Worm (Caenorhabditis elegans): ENCODE results near the gene Y97E10AR.4.

Gene Y97E10AR.4

DNA sequence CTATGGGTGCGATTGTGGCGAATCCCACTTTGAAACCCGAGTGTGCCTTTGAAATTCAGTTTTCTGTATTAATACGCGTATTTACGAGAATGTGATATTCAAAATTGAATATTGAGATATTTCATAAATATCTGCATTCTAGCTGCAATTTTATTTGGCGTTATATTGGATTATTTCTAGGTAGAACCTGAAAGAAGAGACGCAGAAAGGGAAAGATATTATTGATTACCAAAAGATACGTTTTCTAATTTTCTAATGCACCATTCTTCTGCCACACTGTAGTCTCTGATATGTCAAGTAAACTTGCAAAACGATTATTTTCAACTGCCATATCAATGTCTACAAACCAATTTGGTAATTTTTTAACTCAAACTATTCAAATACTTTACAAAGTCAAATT lies 12.0 kb upstream of the Y97E10AR.4 start, which contains the start of gene ech-3:
Gene ech-3 (plus strand): TSS at position 178 of the 400 bp plus-strand sequence.
- TF ChIP-seq B0336.3 (GFP tag; IDR thresholded peaks at IDR 0.05) (no peak), sdz-38 (tag; optimal IDR thresholded peaks at IDR 0.05) (no peak), hmg-1.2 (GFP tag; IDR thresholded peaks at IDR 0.05) (peak; percentile 30; the same call in 1 of the 2 replicates), F23B12.7 (tag; optimal IDR thresholded peaks at IDR 0.05; ENCODE audit: insufficient read depth) (no peak)

DNA sequence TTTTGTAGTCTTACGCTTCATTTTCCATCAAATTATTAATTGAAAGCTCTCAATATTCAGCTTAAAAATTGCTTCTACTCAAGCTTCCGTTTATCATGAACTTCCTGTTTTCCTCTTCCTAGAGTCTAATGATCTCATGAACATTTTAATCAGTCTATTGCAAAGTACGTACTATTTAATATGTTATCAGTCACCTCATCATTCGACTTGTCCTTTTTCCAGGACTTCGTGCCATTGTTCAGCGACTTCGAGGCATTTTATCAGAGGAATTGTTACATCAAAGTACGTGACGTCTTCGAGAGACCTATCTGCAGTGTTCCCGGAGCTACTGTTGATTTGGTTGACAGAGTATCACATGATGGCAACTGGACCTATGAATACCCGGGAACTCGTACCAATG lies 9.8 kb upstream of the Y97E10AR.4 start:
- TF ChIP-seq nhr-80 (tag; optimal IDR thresholded peaks at IDR 0.05) (peak; percentile 60), somi-1 (GFP tag; optimal IDR thresholded peaks at IDR 0.05) (no peak)

DNA sequence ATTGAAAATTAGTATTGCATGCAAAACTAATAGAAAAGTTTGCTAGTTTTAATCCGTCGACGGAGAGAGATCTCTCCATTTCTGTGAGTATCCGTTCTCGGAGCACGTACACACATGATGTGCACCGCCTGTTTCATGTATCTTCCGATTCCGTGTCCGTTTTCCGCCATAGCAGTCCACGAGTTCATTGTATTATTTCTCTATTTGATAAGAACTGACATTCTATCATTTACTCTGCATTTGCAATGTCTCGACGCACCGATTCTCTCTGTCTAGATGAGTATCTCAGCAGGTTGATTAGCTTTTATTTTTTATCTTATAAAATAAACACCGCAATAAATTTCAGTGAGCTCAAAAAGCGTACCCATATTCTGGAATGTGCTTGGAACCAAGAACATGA lies 8.9 kb upstream of the Y97E10AR.4 start:
- no peak for TF ChIP-seq ceh-100 (GFP tag; IDR thresholded peaks at IDR 0.05)
- TF ChIP-seq nhr-80 (tag; optimal IDR thresholded peaks at IDR 0.05) = peak; percentile 57

DNA sequence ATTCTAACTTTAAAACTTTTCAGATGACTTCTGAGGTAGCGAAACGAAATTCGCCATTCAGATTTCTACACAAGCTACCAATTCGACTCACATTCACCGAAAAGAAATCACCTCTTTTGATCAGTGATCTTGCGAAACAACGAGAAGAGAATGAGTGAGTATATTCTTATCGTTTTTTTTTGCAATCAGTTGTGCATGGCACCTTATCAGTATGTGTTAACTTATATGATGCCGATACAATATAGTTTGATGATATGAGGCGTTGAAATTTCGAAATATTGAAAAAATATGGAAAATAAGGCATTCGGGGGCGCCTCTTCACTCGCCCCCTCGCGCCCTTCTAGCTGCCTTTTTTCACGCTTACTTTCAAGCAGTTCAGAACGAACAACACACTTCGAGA lies 7.9 kb upstream of the Y97E10AR.4 start:
- TF ChIP-seq nhr-80 (tag; optimal IDR thresholded peaks at IDR 0.05) (peak; percentile 84), bed-2 (GFP tag; IDR thresholded peaks at IDR 0.05) (no peak), ztf-22 (GFP tag; optimal IDR thresholded peaks at IDR 0.05) (no peak), F57A8.1 (GFP tag; optimal IDR thresholded peaks at IDR 0.05) (no peak), rec-8 (tag; optimal IDR thresholded peaks at IDR 0.05) (no peak), T07F8.4 (tag; optimal IDR thresholded peaks at IDR 0.05) (no peak), efl-1 (GFP tag; optimal IDR thresholded peaks at IDR 0.05) (no peak), Y53F4B.3 (GFP tag; IDR thresholded peaks at IDR 0.05) (no peak), dox-1 (GFP tag; IDR thresholded peaks at IDR 0.05) (0 out of 2 replicates have a peak, but pooled peaks have one; percentile 19), F22D6.2 (tag; optimal IDR thresholded peaks at IDR 0.05) (no peak), lsy-27 (tag; optimal IDR thresholded peaks at IDR 0.05; ENCODE audit: borderline replicate concordance, insufficient read depth) (no peak), sptf-2 (GFP tag; optimal IDR thresholded peaks at IDR 0.05) (no peak), B0336.3 (GFP tag; IDR thresholded peaks at IDR 0.05) (no peak), lin-54 (GFP tag; optimal IDR thresholded peaks at IDR 0.05) (no peak), madf-8 (GFP tag; conservative IDR thresholded peaks at IDR 0.05) (no peak), ceh-100 (GFP tag; IDR thresholded peaks at IDR 0.05) (no peak), cebp-1 (GFP tag; IDR thresholded peaks at IDR 0.05) (peak; percentile 56; the same call in 1 of the 2 replicates), cebp-1 (tag; optimal IDR thresholded peaks at IDR 0.05) (peak; percentile 72), chd-7 (tag; optimal IDR thresholded peaks at IDR 0.05) (no peak), ztf-6 (GFP tag; IDR thresholded peaks at IDR 0.05) (no peak), madf-3 (GFP tag; IDR thresholded peaks at IDR 0.05) (no peak)

DNA sequence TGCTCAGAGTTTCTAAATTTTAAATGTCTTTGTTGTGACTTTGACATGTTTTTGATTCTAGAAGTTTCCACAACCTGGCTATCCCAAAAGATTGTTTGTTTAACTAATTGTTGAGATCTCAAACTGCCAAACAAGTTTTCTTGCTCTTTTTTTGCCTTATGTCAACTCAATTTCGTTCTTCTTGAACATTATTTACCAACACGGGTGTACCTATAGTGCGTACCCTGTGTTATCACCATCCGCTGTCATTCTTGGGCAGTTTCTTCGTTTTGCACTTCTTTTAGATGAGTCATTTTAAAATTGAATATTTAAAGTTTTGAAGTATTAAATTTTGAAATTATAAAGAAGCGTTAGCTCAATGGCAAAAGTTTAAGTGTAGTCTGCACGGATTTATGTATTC lies 6.9 kb upstream of the Y97E10AR.4 start, which contains the start of gene sptl-2:
Gene sptl-2 (plus strand): TSS at position 280 of the 400 bp plus-strand sequence.
- TF ChIP-seq nhr-80 (tag; optimal IDR thresholded peaks at IDR 0.05) (peak; percentile 31), attf-5 (GFP tag; optimal IDR thresholded peaks at IDR 0.05) (no peak)

DNA sequence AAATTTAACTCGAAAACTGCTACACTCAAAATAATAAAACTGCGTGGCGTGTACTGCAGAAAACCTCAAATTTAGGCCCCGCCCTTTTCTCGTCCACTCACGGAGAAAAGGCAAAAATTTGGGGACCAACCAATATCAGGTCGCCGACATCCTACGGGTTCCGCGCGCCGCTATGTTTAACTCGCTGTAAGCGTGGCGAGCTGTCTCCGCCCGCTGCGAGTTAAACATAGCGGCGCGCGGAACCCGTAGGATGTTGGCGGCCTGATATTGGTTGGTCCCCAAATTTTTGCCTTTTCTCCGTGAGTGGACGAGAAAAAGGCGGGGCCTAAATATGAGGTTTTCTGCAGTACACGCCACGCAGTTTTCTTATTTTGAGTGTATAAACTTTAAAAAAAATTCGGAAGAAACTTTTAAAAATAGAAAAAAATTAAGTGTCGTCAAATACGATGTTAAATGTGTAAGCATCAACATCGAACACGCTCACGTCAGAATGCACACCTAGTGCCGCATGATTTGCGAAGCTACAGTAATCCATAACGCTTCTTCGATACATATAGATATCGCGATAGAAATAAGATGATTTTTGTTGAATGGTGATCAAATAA lies 4.8 kb upstream of the Y97E10AR.4 start:
- TF ChIP-seq xnd-1 (tag; optimal IDR thresholded peaks at IDR 0.05) (peak; percentile 3), snpc-1.1 (tag; optimal IDR thresholded peaks at IDR 0.05; ENCODE audit: insufficient read depth) (peak; percentile 85), attf-6 (GFP tag; IDR thresholded peaks at IDR 0.05) (peak; percentile 47; the same call in 1 of the 2 replicates), pbrm-1 (GFP tag; IDR thresholded peaks at IDR 0.05) (peak; percentile 63), madf-6 (GFP tag; IDR thresholded peaks at IDR 0.05) (peak; percentile 8; the same call in 1 of the 2 replicates), hsf-1 (GFP tag; IDR thresholded peaks at IDR 0.05) (peak; percentile 40; the same call in 1 of the 2 replicates), hmg-1.2 (GFP tag; IDR thresholded peaks at IDR 0.05) (peak; percentile 82), lin-26 (GFP tag; IDR thresholded peaks at IDR 0.05) (0 out of 2 replicates have a peak, but pooled peaks have one; percentile 26), snpc-4 (GFP tag; optimal IDR thresholded peaks at IDR 0.05) (peak; percentile 74), snpc-4 (tag; optimal IDR thresholded peaks at IDR 0.05) (peak in 3 of 4 experiments; percentile 90 to 97 (median 95)), lsl-1 (GFP tag; optimal IDR thresholded peaks at IDR 0.05) (peak; percentile 35)
